Fruit fly (Drosophila melanogaster) whole organism: ENCODE results near the gene rgn.

Source experiments
- CG8478 ChIP-seq: fragments of >200 bp; optimal IDR thresholded peaks from 2 replicates; lab custom pipeline; 2018; ENCODE audit warnings: inconsistent platforms
- Dll ChIP-seq: fragments of >200 bp; optimal IDR thresholded peaks from 2 replicates; lab custom pipeline; 2017
- EcR ChIP-seq, 2 experiments: fragments of >200 bp; optimal IDR thresholded peaks; 2 replicates each; lab custom pipeline; 2017; ENCODE audit warnings: missing biosample characterization in 2 of 2, missing genetic modification characterization in 2 of 2, missing genetic modification reagents in 2 of 2
- pan ChIP-seq: fragments of >200 bp; optimal IDR thresholded peaks from 2 replicates; lab custom pipeline; 2017
- psq ChIP-seq: fragments of >200 bp; optimal IDR thresholded peaks from 2 replicates; lab custom pipeline; 2017
- usp ChIP-seq: fragments of >200 bp; optimal IDR thresholded peaks from 2 replicates; lab custom pipeline; 2017; ENCODE audit warnings: missing biosample characterization, missing genetic modification characterization, mixed read lengths

rgn gene

DNA sequence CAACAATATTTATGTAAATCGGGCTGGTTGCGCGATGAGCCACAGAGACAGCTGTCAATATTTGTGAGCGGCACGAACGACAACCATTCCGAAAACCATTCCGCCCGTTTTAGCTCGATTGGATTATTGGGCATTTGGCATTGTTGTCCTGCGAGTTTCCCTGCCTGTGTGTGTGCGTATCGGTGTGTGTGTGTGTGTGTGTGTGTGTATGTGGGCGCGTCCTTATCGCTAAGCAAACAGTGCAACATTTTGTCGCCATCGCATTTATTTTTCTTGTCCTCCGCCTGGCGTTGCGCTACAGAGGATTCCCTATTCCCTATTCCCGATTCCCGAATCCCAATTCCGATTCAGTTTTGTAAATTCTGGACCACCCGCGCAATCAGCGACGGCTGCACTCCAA is 89.6 kb downstream of the rgn start:
- no peak for TF ChIP-seq usp
- TF ChIP-seq psq (lab: Kevin White, UChicago) = no peak
- TF ChIP-seq Dll (lab: Kevin White, UChicago) = no peak
- no peak for TF ChIP-seq CG8478 (lab: Kevin White, UChicago)
- no peak for TF ChIP-seq pan (lab: Kevin White, UChicago)
- no peak for TF ChIP-seq EcR (GFP tag; optimal IDR thresholded peaks at IDR 0.05; lab: Kevin White, UChicago)
